Fruit fly (Drosophila melanogaster): ENCODE results near the gene ND-PDSW.

DNA sequence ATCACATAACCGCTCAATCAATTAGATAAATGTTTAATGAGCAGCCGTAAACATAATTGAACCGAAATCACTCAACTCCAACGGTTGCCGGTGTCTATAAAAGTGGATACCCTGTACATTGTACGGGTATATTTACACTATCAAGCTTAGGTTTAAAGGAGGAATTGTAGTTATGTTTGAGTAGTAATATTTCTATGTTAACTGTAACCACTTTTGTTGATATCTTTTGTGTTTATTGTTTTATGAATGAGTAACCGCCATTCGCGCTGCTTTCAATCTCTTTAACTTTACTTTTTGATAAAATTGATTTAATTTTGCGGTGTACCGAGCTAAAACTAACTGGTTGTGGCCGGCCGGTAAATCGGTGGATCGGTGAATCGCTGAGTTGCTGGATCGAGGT, 16.1 kb downstream of the ND-PDSW start:
- TF ChIP-seq CTCF (optimal IDR thresholded peaks at IDR 0.05) (no peak), CG8478 (optimal IDR thresholded peaks at IDR 0.05) (no peak)
